Worm (Caenorhabditis elegans): ENCODE data around the gene K05F1.10.

DNA sequence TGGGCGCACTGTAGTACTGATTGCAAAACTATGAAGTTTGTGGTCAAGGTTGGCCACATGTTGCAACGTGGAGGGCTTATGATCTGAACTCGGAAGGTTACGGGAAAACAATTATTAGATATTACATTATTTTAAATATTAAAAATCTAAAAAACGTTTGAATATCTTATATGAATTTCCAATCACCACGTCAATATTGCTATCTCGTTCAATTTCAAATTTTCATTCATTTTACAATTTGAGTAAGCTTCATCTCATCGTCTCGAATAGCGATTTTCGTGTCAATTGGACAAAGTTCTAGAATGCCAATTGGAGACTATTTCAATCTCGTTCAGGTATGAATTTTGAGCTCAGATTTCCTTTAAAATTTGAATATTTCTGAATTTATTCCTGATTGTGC is 11.1 kb upstream of the K05F1.10 start, which contains the start of gene ZK1248.20:
- TF ChIP-seq efl-1 (optimal IDR thresholded peaks at IDR 0.05) (no peak), efl-1 (GFP tag; optimal IDR thresholded peaks at IDR 0.05 in 1 of 2) (no peak), nhr-90 (tag; optimal IDR thresholded peaks at IDR 0.05; ENCODE audit: poor library complexity) (no peak), C34B4.2 (tag; optimal IDR thresholded peaks at IDR 0.05) (no peak), ceh-90 (tag; optimal IDR thresholded peaks at IDR 0.05) (no peak), hpl-2 (GFP tag; optimal IDR thresholded peaks at IDR 0.05) (no peak), ztf-11 (tag; optimal IDR thresholded peaks at IDR 0.05) (no peak), nhr-28 (tag; optimal IDR thresholded peaks at IDR 0.05) (no peak), ceh-82 (tag; optimal IDR thresholded peaks at IDR 0.05) (no peak), C04F5.9 (tag; optimal IDR thresholded peaks at IDR 0.05) (no peak)

All from whole organism, L1 larva.